Worm (Caenorhabditis elegans) whole organism, young adult: ENCODE results near the gene C34C12.6.

Experiments used
- B0019.2 ChIP-seq: fragments of 200-800 bp; sonication (Bioruptor generic); conservative IDR thresholded peaks from 2 replicates; pipeline ENCODE4 v1.3.6; 2022; ENCODE audit warnings: missing genetic modification reagents, missing genetic modification characterization, missing compliant biosample characterization
- B0035.1 ChIP-seq: sonication (generic microtip); optimal IDR thresholded peaks from 2 replicates; lab custom pipeline; 2016; ENCODE audit warnings: missing genetic modification characterization, mild to moderate bottlenecking, missing compliant biosample characterization, missing genotype, missing genetic modification reagents
- B0261.1 ChIP-seq: sonication (generic microtip); optimal IDR thresholded peaks from 2 replicates; lab custom pipeline; 2016; ENCODE audit warnings: mild to moderate bottlenecking, missing genetic modification characterization, moderate library complexity, missing compliant biosample characterization
- D2030.7 ChIP-seq: fragments of 200-800 bp; sonication (Bioruptor generic); IDR thresholded peaks from 2 replicates; pipeline ENCODE4 v1.3.6; 2022; ENCODE audit warnings: missing genetic modification reagents, missing genetic modification characterization, missing compliant biosample characterization
- K12H6.12 ChIP-seq: fragments of 200-800 bp; sonication (Bioruptor generic); optimal IDR thresholded peaks from 2 replicates; lab custom pipeline; 2018; ENCODE audit warnings: mild to moderate bottlenecking, missing genetic modification characterization, missing compliant biosample characterization
- T07F8.4 ChIP-seq: sonication (generic microtip); optimal IDR thresholded peaks from 2 replicates; lab custom pipeline; 2016; ENCODE audit warnings: mild to moderate bottlenecking, missing genetic modification characterization, moderate library complexity, missing compliant biosample characterization
- Y56A3A.18 ChIP-seq: fragments of 200-800 bp; sonication (Bioruptor generic); IDR thresholded peaks from 2 replicates; pipeline ENCODE4 v1.3.6; 2022; ENCODE audit warnings: missing genetic modification reagents, missing genetic modification characterization, missing compliant biosample characterization
- Y67H2A.10 ChIP-seq: fragments of 200-800 bp; sonication (Bioruptor generic); conservative IDR thresholded peaks from 2 replicates; pipeline ENCODE4 v1.3.6; 2022; ENCODE audit warnings: missing genetic modification reagents, missing genetic modification characterization, missing compliant biosample characterization
- Y95B8A.8 ChIP-seq: fragments of 200-800 bp; sonication (Bioruptor generic); IDR thresholded peaks from 2 replicates; pipeline ENCODE4 v1.3.6; 2022; ENCODE audit warnings: missing genetic modification reagents, missing genetic modification characterization, missing compliant biosample characterization
- ama-1 ChIP-seq, 3 experiments: fragments of 150-350 bp in 1 of 3; sonication (generic microtip) in 2 of 3; optimal IDR thresholded peaks; 2 replicates each; lab custom pipeline; 2014 to 2018; ENCODE audit warnings: missing biosample characterization in 2 of 3, missing genetic modification characterization in 2 of 3, missing genetic modification reagents in 2 of 3
- atf-7 ChIP-seq: sonication (generic microtip); optimal IDR thresholded peaks from 2 replicates; lab custom pipeline; 2017; ENCODE audit warnings: mild to moderate bottlenecking, missing genetic modification characterization, missing compliant biosample characterization
- athp-1 ChIP-seq: sonication (generic microtip); optimal IDR thresholded peaks from 2 replicates; lab custom pipeline; 2017; ENCODE audit warnings: mild to moderate bottlenecking, missing genetic modification characterization, missing compliant biosample characterization
- attf-5 ChIP-seq: fragments of 200-800 bp; sonication (Bioruptor generic); optimal IDR thresholded peaks from 2 replicates; lab custom pipeline; 2018; ENCODE audit warnings: mild to moderate bottlenecking, missing genetic modification characterization, missing compliant biosample characterization
- bed-1 ChIP-seq: fragments of 200-800 bp; sonication (Bioruptor generic); IDR thresholded peaks from 2 replicates; pipeline ENCODE4 v1.3.6; 2022; ENCODE audit warnings: missing genetic modification reagents, missing genetic modification characterization, missing compliant biosample characterization
- ccch-3 ChIP-seq: fragments of 200-800 bp; sonication (Bioruptor generic); optimal IDR thresholded peaks from 2 replicates; lab custom pipeline; 2018; ENCODE audit warnings: mild to moderate bottlenecking, missing genetic modification characterization, missing compliant biosample characterization
- cebp-2 ChIP-seq: fragments of 200-800 bp; sonication (Bioruptor generic); IDR thresholded peaks from 2 replicates; pipeline ENCODE4 v1.3.6; 2022; ENCODE audit warnings: missing genetic modification characterization, missing compliant biosample characterization
- ceh-58 ChIP-seq: fragments of 200-800 bp; sonication (Bioruptor generic); IDR thresholded peaks from 2 replicates; pipeline ENCODE4 v1.3.6; 2022; ENCODE audit warnings: missing genetic modification characterization, missing compliant biosample characterization
- ceh-79 ChIP-seq: sonication (generic microtip); optimal IDR thresholded peaks from 2 replicates; lab custom pipeline; 2017; ENCODE audit warnings: mild to moderate bottlenecking, missing genetic modification characterization, missing compliant biosample characterization
- dpl-1 ChIP-seq: fragments of 150-350 bp; optimal IDR thresholded peaks from 2 replicates; lab custom pipeline; 2014; ENCODE audit warnings: missing biosample characterization, missing genetic modification reagents, missing genetic modification characterization
- efl-1 ChIP-seq: fragments of 150-350 bp; optimal IDR thresholded peaks from 2 replicates; lab custom pipeline; 2014; ENCODE audit warnings: missing biosample characterization, missing genetic modification reagents, missing genetic modification characterization
- ekl-4 ChIP-seq: fragments of 200-800 bp; sonication (Bioruptor generic); IDR thresholded peaks from 2 replicates; pipeline ENCODE4 v1.3.6; 2022; ENCODE audit warnings: missing genetic modification reagents, missing genetic modification characterization, missing compliant biosample characterization
- fkh-3 ChIP-seq: sonication (generic microtip); optimal IDR thresholded peaks from 2 replicates; lab custom pipeline; 2016; ENCODE audit warnings: mild to moderate bottlenecking, missing genetic modification characterization, missing compliant biosample characterization
- him-1 ChIP-seq: sonication (generic microtip); optimal IDR thresholded peaks from 2 replicates; lab custom pipeline; 2016; ENCODE audit warnings: missing genotype, missing genetic modification reagents, missing genetic modification characterization, missing compliant biosample characterization
- hsf-1 ChIP-seq: fragments of 200-800 bp; sonication (Bioruptor generic); IDR thresholded peaks from 2 replicates; pipeline ENCODE4 v1.3.6; 2022; ENCODE audit warnings: missing genetic modification reagents, missing genetic modification characterization, missing compliant biosample characterization
- let-607 ChIP-seq, 2 experiments: fragments of 200-800 bp in 1 of 2; sonication (Bioruptor generic) in 1 of 2; sonication (generic microtip) in 1 of 2; optimal IDR thresholded peaks; 2 replicates each; lab custom pipeline; 2016 to 2018; ENCODE audit warnings: mild to moderate bottlenecking in 2 of 2, missing compliant biosample characterization in 2 of 2, missing genetic modification characterization in 2 of 2, moderate library complexity in 2 of 2, missing genotype in 1 of 2
- lin-40 ChIP-seq: sonication (generic microtip); optimal IDR thresholded peaks from 2 replicates; lab custom pipeline; 2016; ENCODE audit warnings: missing genetic modification characterization, mild to moderate bottlenecking, missing compliant biosample characterization, missing genotype, missing genetic modification reagents
- lin-54 ChIP-seq: fragments of 200-800 bp; sonication (Bioruptor generic); optimal IDR thresholded peaks from 2 replicates; lab custom pipeline; 2018; ENCODE audit warnings: mild to moderate bottlenecking, missing genetic modification characterization, missing compliant biosample characterization
- madf-3 ChIP-seq: fragments of 200-800 bp; sonication (Bioruptor generic); IDR thresholded peaks from 2 replicates; pipeline ENCODE4 v1.3.6; 2022; ENCODE audit warnings: missing genetic modification reagents, missing genetic modification characterization, missing compliant biosample characterization
- madf-8 ChIP-seq: fragments of 200-800 bp; sonication (Bioruptor generic); conservative IDR thresholded peaks from 2 replicates; pipeline ENCODE4 v1.3.6; 2022; ENCODE audit warnings: missing genetic modification reagents, missing genetic modification characterization, missing compliant biosample characterization
- mcd-1 ChIP-seq: fragments of 200-800 bp; sonication (Bioruptor generic); IDR thresholded peaks from 2 replicates; pipeline ENCODE4 v1.3.6; 2022; ENCODE audit warnings: missing genetic modification reagents, missing genetic modification characterization, missing compliant biosample characterization
- mxl-1 ChIP-seq: sonication (generic microtip); optimal IDR thresholded peaks from 2 replicates; lab custom pipeline; 2016; ENCODE audit warnings: missing genetic modification characterization, missing compliant biosample characterization
- nfya-1 ChIP-seq: sonication (generic microtip); optimal IDR thresholded peaks from 2 replicates; lab custom pipeline; 2017; ENCODE audit warnings: antibody characterized with exemption, missing compliant biosample characterization, missing genetic modification characterization, borderline replicate concordance; ENCODE audit not compliant: insufficient read depth
- nfya-2 ChIP-seq: fragments of 200-800 bp; sonication (Bioruptor generic); IDR thresholded peaks from 2 replicates; pipeline ENCODE4 v1.3.6; 2022; ENCODE audit warnings: missing genetic modification reagents, missing genetic modification characterization, missing compliant biosample characterization
- nfyb-1 ChIP-seq: fragments of 200-800 bp; sonication (Bioruptor generic); IDR thresholded peaks from 2 replicates; pipeline ENCODE4 v1.3.6; 2022; ENCODE audit warnings: missing genetic modification reagents, missing genetic modification characterization, missing compliant biosample characterization
- nhr-120 ChIP-seq: fragments of 200-800 bp; sonication (Bioruptor generic); IDR thresholded peaks from 2 replicates; pipeline ENCODE4 v1.3.6; 2022; ENCODE audit warnings: missing genetic modification characterization, missing compliant biosample characterization
- nhr-80 ChIP-seq: sonication (generic microtip); optimal IDR thresholded peaks from 2 replicates; lab custom pipeline; 2016; ENCODE audit warnings: missing genetic modification characterization, missing compliant biosample characterization
- nhr-90 ChIP-seq: sonication (generic microtip); optimal IDR thresholded peaks from 2 replicates; lab custom pipeline; 2016; ENCODE audit warnings: missing genotype, mild to moderate bottlenecking, missing genetic modification characterization, missing compliant biosample characterization
- pha-4 ChIP-seq: fragments of 150-350 bp; sonication (generic microtip); optimal IDR thresholded peaks from 2 replicates; lab custom pipeline; 2014; ENCODE audit warnings: missing biosample characterization, missing genetic modification reagents, missing genetic modification characterization
- repo-1 ChIP-seq: sonication (generic microtip); optimal IDR thresholded peaks from 2 replicates; lab custom pipeline; 2017; ENCODE audit warnings: mild to moderate bottlenecking, missing genetic modification characterization, missing compliant biosample characterization
- sea-2 ChIP-seq: fragments of 200-800 bp; sonication (Bioruptor generic); IDR thresholded peaks from 2 replicates; pipeline ENCODE4 v1.3.6; 2022; ENCODE audit warnings: missing genetic modification characterization, missing compliant biosample characterization
- snpc-4 ChIP-seq, 5 experiments: fragments of 150-350 bp in 1 of 5; sonication (generic microtip) in 4 of 5; optimal IDR thresholded peaks; 2 replicates each; lab custom pipeline; 2014 to 2018; ENCODE audit warnings: missing genetic modification characterization in 5 of 5, missing biosample characterization in 3 of 5, antibody characterized with exemption in 2 of 5, mild to moderate bottlenecking in 2 of 5, missing compliant biosample characterization in 2 of 5, missing genotype in 2 of 5, moderate library complexity in 2 of 5, missing genetic modification reagents in 1 of 5
- somi-1 ChIP-seq: fragments of 200-800 bp; sonication (Bioruptor generic); optimal IDR thresholded peaks from 2 replicates; lab custom pipeline; 2018; ENCODE audit warnings: mild to moderate bottlenecking, missing genetic modification characterization, missing compliant biosample characterization
- unc-62 ChIP-seq: fragments of 150-350 bp; optimal IDR thresholded peaks from 2 replicates; lab custom pipeline; 2014; ENCODE audit warnings: missing biosample characterization, missing genetic modification reagents, missing genetic modification characterization
- zfh-2 ChIP-seq: fragments of 200-800 bp; sonication (Bioruptor generic); conservative IDR thresholded peaks from 2 replicates; pipeline ENCODE4 v1.3.6; 2022; ENCODE audit warnings: missing genetic modification reagents, missing genetic modification characterization, missing compliant biosample characterization
- ztf-18 ChIP-seq: sonication (generic microtip); optimal IDR thresholded peaks from 2 replicates; lab custom pipeline; 2016; ENCODE audit warnings: missing genotype, mild to moderate bottlenecking, missing genetic modification characterization, missing compliant biosample characterization
- ztf-28 ChIP-seq: fragments of 200-800 bp; sonication (Bioruptor generic); IDR thresholded peaks from 2 replicates; pipeline ENCODE4 v1.3.6; 2022; ENCODE audit warnings: missing genetic modification reagents, missing genetic modification characterization, missing compliant biosample characterization
- ztf-3 ChIP-seq: fragments of 200-800 bp; sonication (Bioruptor generic); optimal IDR thresholded peaks from 2 replicates; lab custom pipeline; 2018; ENCODE audit warnings: mild to moderate bottlenecking, missing genetic modification characterization, missing compliant biosample characterization
- ztf-6 ChIP-seq: fragments of 200-800 bp; sonication (Bioruptor generic); IDR thresholded peaks from 2 replicates; pipeline ENCODE4 v1.3.6; 2022; ENCODE audit warnings: missing genetic modification reagents, missing genetic modification characterization, missing compliant biosample characterization

Gene C34C12.6

ce11 chrIII:3460061-3460460 lies 22.3 kb upstream of the C34C12.6 start, which contains the start of gene C34C12.8 (continued):
- TF ChIP-seq ccch-3 (GFP tag; lab: Kevin White, UChicago) (no peak), unc-62 (GFP tag; lab: Kevin White, UChicago) (peak; percentile 30), bed-1 (GFP tag; lab: Robert Waterston, UW) (no peak), repo-1 (tag; lab: Kevin White, UChicago) (peak; percentile 94), atf-7 (peak; percentile 84), K12H6.12 (tag; lab: Kevin White, UChicago) (peak; percentile 63), madf-8 (GFP tag; lab: Robert Waterston, UW) (peak; percentile 80), mxl-1 (tag; lab: Kevin White, UChicago) (no peak), nhr-90 (tag; lab: Kevin White, UChicago) (no peak), efl-1 (GFP tag; lab: Kevin White, UChicago) (peak; percentile 83), pha-4 (no peak), fkh-3 (tag; lab: Kevin White, UChicago) (no peak), nfyb-1 (GFP tag; lab: Robert Waterston, UW) (peak; percentile 96), sea-2 (GFP tag; lab: Robert Waterston, UW) (no peak), cebp-2 (GFP tag; lab: Robert Waterston, UW) (peak; percentile 76; the same call in 1 of the 2 replicates), Y56A3A.18 (GFP tag; lab: Robert Waterston, UW) (peak; percentile 93), ztf-3 (GFP tag; lab: Kevin White, UChicago) (peak; percentile 28), T07F8.4 (tag; lab: Kevin White, UChicago) (no peak), mcd-1 (GFP tag; lab: Robert Waterston, UW) (peak; percentile 99), Y67H2A.10 (GFP tag; lab: Robert Waterston, UW) (peak; percentile 25; the same call in 1 of the 2 replicates), somi-1 (GFP tag; lab: Kevin White, UChicago) (peak; percentile 75), athp-1 (peak; percentile 93), Y95B8A.8 (peak; percentile 67; the same call in 1 of the 2 replicates), lin-40 (peak; percentile 96), zfh-2 (peak; percentile 50; the same call in 1 of the 2 replicates), B0261.1 (peak; percentile 14), ztf-28 (GFP tag; lab: Robert Waterston, UW) (peak; percentile 84), nfya-1 (no peak), nhr-120 (GFP tag; lab: Robert Waterston, UW) (no peak), hsf-1 (peak; percentile 85), dpl-1 (GFP tag; lab: Kevin White, UChicago) (peak; percentile 89), ceh-58 (GFP tag; lab: Robert Waterston, UW) (no peak), D2030.7 (peak; percentile 93), madf-3 (GFP tag; lab: Robert Waterston, UW) (peak; percentile 96), him-1 (peak; percentile 19), snpc-4 (GFP tag; optimal IDR thresholded peaks at IDR 0.05; lab: Kevin White, UChicago) (peak; percentile 61), snpc-4 (tag; optimal IDR thresholded peaks at IDR 0.05; lab: Kevin White, UChicago) (peak; percentile 55 to 85 (median 75)), attf-5 (GFP tag; lab: Kevin White, UChicago) (peak; percentile 90), ama-1 (optimal IDR thresholded peaks at IDR 0.05; lab: Kevin White, UChicago) (no peak), ama-1 (GFP tag; optimal IDR thresholded peaks at IDR 0.05; lab: Kevin White, UChicago) (peak in 1 of 2 experiments; percentile 51), B0019.2 (peak; percentile 88), B0035.1 (tag; lab: Kevin White, UChicago) (peak; percentile 57), lin-54 (GFP tag; lab: Kevin White, UChicago) (peak; percentile 99), ceh-79 (tag; lab: Kevin White, UChicago) (peak; percentile 8), nfya-2 (GFP tag; lab: Robert Waterston, UW) (no peak), ztf-6 (GFP tag; lab: Robert Waterston, UW) (no peak), ztf-18 (peak; percentile 99), ekl-4 (GFP tag; lab: Robert Waterston, UW) (peak; percentile 96), let-607 (tag; optimal IDR thresholded peaks at IDR 0.05; lab: Kevin White, UChicago) (peak; percentile 36 to 77), nhr-80 (tag; lab: Kevin White, UChicago) (peak; percentile 47)
